Fruit fly (Drosophila melanogaster): ENCODE measurements around the gene U2af38.
A peak's percentile ranks its signal among the peaks of the same experiment; 100 is the strongest.

Gene U2af38

dm6 chr2L:271553-271952, 22.9 kb downstream of the U2af38 start, which contains the start of gene Dus1 (continued):
- TF ChIP-seq Doc2 (GFP tag; IDR thresholded peaks at IDR 0.05) (no peak), CG8359 (GFP tag; optimal IDR thresholded peaks at IDR 0.05; ENCODE audit: borderline replicate concordance) (no peak), CG16815 (GFP tag; optimal IDR thresholded peaks at IDR 0.05) (no peak), CG6683 (GFP tag; optimal IDR thresholded peaks at IDR 0.05) (no peak), PHDP (tag; optimal IDR thresholded peaks at IDR 0.05) (no peak), CG9609 (GFP tag; optimal IDR thresholded peaks at IDR 0.05) (no peak), CG7963 (GFP tag; IDR thresholded peaks at IDR 0.05; ENCODE audit: partially characterized antibody) (no peak), amos (GFP tag; IDR thresholded peaks at IDR 0.05; ENCODE audit: partially characterized antibody) (peak; percentile 68; the same call in 1 of the 2 replicates), CG30403 (GFP tag; optimal IDR thresholded peaks at IDR 0.05) (no peak), CG12071 (GFP tag; optimal IDR thresholded peaks at IDR 0.05) (no peak), Sox100B (GFP tag; optimal IDR thresholded peaks at IDR 0.05) (no peak), nerfin-2 (GFP tag; IDR thresholded peaks at IDR 0.05; ENCODE audit: partially characterized antibody) (peak; percentile 65; the same call in 1 of the 2 replicates), CG11504 (tag; optimal IDR thresholded peaks at IDR 0.05) (peak; percentile 20), CG6272 (GFP tag; IDR thresholded peaks at IDR 0.05) (no peak), H15 (GFP tag; IDR thresholded peaks at IDR 0.05) (no peak), CG7271 (tag; optimal IDR thresholded peaks at IDR 0.05) (peak; percentile 25), zf30C (GFP tag; optimal IDR thresholded peaks at IDR 0.05) (no peak), CG34224 (GFP tag; IDR thresholded peaks at IDR 0.05; ENCODE audit: partially characterized antibody) (peak; percentile 84), Dref (GFP tag; IDR thresholded peaks at IDR 0.05) (peak; percentile 90), CG12391 (tag; optimal IDR thresholded peaks at IDR 0.05) (no peak), wek (GFP tag; optimal IDR thresholded peaks at IDR 0.05) (no peak), Stat92E (GFP tag; optimal IDR thresholded peaks at IDR 0.05) (peak in 1 of 3 experiments; percentile 64), twi (tag; optimal IDR thresholded peaks at IDR 0.05) (no peak), tin (GFP tag; optimal IDR thresholded peaks at IDR 0.05) (no peak), CG10366 (GFP tag; IDR thresholded peaks at IDR 0.05) (no peak), CG12769 (tag; optimal IDR thresholded peaks at IDR 0.05) (no peak), CG9932 (GFP tag; IDR thresholded peaks at IDR 0.05) (peak; percentile 11; the same call in 1 of the 2 replicates), CG7839 (tag; optimal IDR thresholded peaks at IDR 0.05) (no peak), CG3163 (GFP tag; optimal IDR thresholded peaks at IDR 0.05) (no peak), CG17612 (GFP tag; IDR thresholded peaks at IDR 0.05) (no peak), Ets65A (GFP tag) (no peak), Fer2 (tag; optimal IDR thresholded peaks at IDR 0.05) (no peak), nau (GFP tag; optimal IDR thresholded peaks at IDR 0.05) (no peak), HLH3B (GFP tag; IDR thresholded peaks at IDR 0.05) (no peak), CG4360 (GFP tag; IDR thresholded peaks at IDR 0.05) (no peak), CG2116 (GFP tag; optimal IDR thresholded peaks at IDR 0.05) (peak; percentile 92), CG2889 (GFP tag; IDR thresholded peaks at IDR 0.05) (no peak), CG8089 (GFP tag; optimal IDR thresholded peaks at IDR 0.05) (no peak), sqz (GFP tag; optimal IDR thresholded peaks at IDR 0.05) (no peak), trh (GFP tag; optimal IDR thresholded peaks at IDR 0.05) (no peak), en (GFP tag; optimal IDR thresholded peaks at IDR 0.05) (no peak), Deaf1 (tag; optimal IDR thresholded peaks at IDR 0.05) (no peak), slp2 (GFP tag; optimal IDR thresholded peaks at IDR 0.05) (no peak), pita (GFP tag; optimal IDR thresholded peaks at IDR 0.05) (no peak), CG10959 (GFP tag; IDR thresholded peaks at IDR 0.05) (no peak), vnd (GFP tag; IDR thresholded peaks at IDR 0.05; ENCODE audit: partially characterized antibody) (peak; percentile 50; the same call in 2 of the 3 replicates), tap (tag; optimal IDR thresholded peaks at IDR 0.05) (no peak), CG11247 (GFP tag; IDR thresholded peaks at IDR 0.05) (no peak), row (GFP tag; IDR thresholded peaks at IDR 0.05) (peak; percentile 47), CG18262 (tag; optimal IDR thresholded peaks at IDR 0.05) (no peak), gro (GFP tag; optimal IDR thresholded peaks at IDR 0.05) (peak; percentile 30)
